Worm (Caenorhabditis elegans) whole organism, L4 larva: ENCODE measurements around the gene tpp-2.

Experiments used
- R02D3.7 ChIP-seq: fragments of 150-350 bp; sonication (generic microtip); optimal IDR thresholded peaks from 3 replicates; lab custom pipeline; 2014; ENCODE audit warnings: missing biosample characterization, missing genetic modification characterization
- ZK546.5 ChIP-seq, 2 experiments: sonication (generic microtip); optimal IDR thresholded peaks; 2 replicates each; lab custom pipeline; 2017; ENCODE audit warnings: missing biosample characterization in 2 of 2, missing genetic modification characterization in 2 of 2
- ama-1 ChIP-seq: fragments of 150-350 bp; optimal IDR thresholded peaks from 2 replicates; lab custom pipeline; 2014; ENCODE audit warnings: inconsistent platforms, mixed read lengths
- ceh-82 ChIP-seq: sonication (generic microtip); optimal IDR thresholded peaks from 2 replicates; lab custom pipeline; 2017; ENCODE audit warnings: missing biosample characterization, missing genetic modification characterization
- dpl-1 ChIP-seq: fragments of 150-350 bp; optimal IDR thresholded peaks from 2 replicates; lab custom pipeline; 2014; ENCODE audit warnings: missing biosample characterization, missing genetic modification reagents, missing genetic modification characterization
- lim-7 ChIP-seq: fragments of 200-800 bp; sonication (Bioruptor generic); IDR thresholded peaks from 2 replicates; pipeline ENCODE4 v1.3.6; 2022; ENCODE audit warnings: missing genetic modification characterization, missing compliant biosample characterization
- lsy-2 ChIP-seq, 2 experiments: fragments of 150-350 bp in 1 of 2; sonication (generic microtip) in 1 of 2; optimal IDR thresholded peaks; 2 replicates each; lab custom pipeline; 2014 to 2017; ENCODE audit warnings: missing biosample characterization in 2 of 2, missing genetic modification characterization in 2 of 2
- nhr-28 ChIP-seq: fragments of 150-350 bp; optimal IDR thresholded peaks from 2 replicates; lab custom pipeline; 2014; ENCODE audit warnings: missing biosample characterization, missing genetic modification characterization
- spr-1 ChIP-seq: sonication (generic microtip); optimal IDR thresholded peaks from 2 replicates; lab custom pipeline; 2016; ENCODE audit warnings: mild to moderate bottlenecking, missing genetic modification characterization, missing compliant biosample characterization

ce11 chrII:6109989-6110388 lies 12.6 kb upstream of the tpp-2 start:
- TF ChIP-seq lim-7 (GFP tag; lab: Robert Waterston, UW) (no peak), lsy-2 (tag; optimal IDR thresholded peaks at IDR 0.05; lab: Kevin White, UChicago) (no peak), R02D3.7 (tag; lab: Kevin White, UChicago) (no peak), dpl-1 (GFP tag; lab: Kevin White, UChicago) (no peak), ceh-82 (tag; lab: Kevin White, UChicago) (no peak), ama-1 (lab: Kevin White, UChicago) (no peak), ZK546.5 (tag; optimal IDR thresholded peaks at IDR 0.05; lab: Kevin White, UChicago) (no peak), nhr-28 (tag; lab: Kevin White, UChicago) (no peak), spr-1 (no peak)
